Worm (Caenorhabditis elegans) whole organism, L1 larva: ENCODE data around the gene mlt-7.
A peak's percentile ranks its signal among the peaks of the same experiment; 100 is the strongest.

Source experiments
- C34B4.2 ChIP-seq: sonication (generic microtip); optimal IDR thresholded peaks from 2 replicates; lab custom pipeline; 2017; ENCODE audit warnings: mild to moderate bottlenecking, missing genetic modification characterization, missing compliant biosample characterization
- F16B12.6 ChIP-seq: fragments of 150-350 bp; optimal IDR thresholded peaks from 2 replicates; lab custom pipeline; 2014; ENCODE audit warnings: missing biosample characterization, missing genetic modification characterization
- Y116A8C.19 ChIP-seq: sonication (generic microtip); optimal IDR thresholded peaks from 2 replicates; lab custom pipeline; 2016; ENCODE audit warnings: missing compliant biosample characterization, missing genetic modification characterization, borderline replicate concordance
- aha-1 ChIP-seq: fragments of 150-350 bp; optimal IDR thresholded peaks from 2 replicates; lab custom pipeline; 2014; ENCODE audit warnings: missing biosample characterization, missing genetic modification characterization
- alr-1 ChIP-seq: fragments of 200-800 bp; sonication (Bioruptor generic); optimal IDR thresholded peaks from 2 replicates; lab custom pipeline; 2018; ENCODE audit warnings: borderline replicate concordance, mild to moderate bottlenecking, missing genetic modification characterization, missing compliant biosample characterization
- ama-1 ChIP-seq: fragments of 150-350 bp; optimal IDR thresholded peaks from 2 replicates; lab custom pipeline; 2014
- ceh-8 ChIP-seq: fragments of 200-800 bp; sonication (Bioruptor generic); optimal IDR thresholded peaks from 2 replicates; lab custom pipeline; 2018; ENCODE audit warnings: mild to moderate bottlenecking, missing genetic modification characterization, moderate library complexity, missing compliant biosample characterization
- ceh-82 ChIP-seq, 3 experiments: fragments of 150-350 bp in 1 of 3; sonication (generic microtip) in 2 of 3; optimal IDR thresholded peaks; 2 replicates each; lab custom pipeline; 2014 to 2017; ENCODE audit warnings: missing biosample characterization in 3 of 3, missing genetic modification characterization in 3 of 3
- ceh-90 ChIP-seq: sonication (generic microtip); optimal IDR thresholded peaks from 2 replicates; lab custom pipeline; 2016; ENCODE audit warnings: missing genetic modification characterization, missing compliant biosample characterization
- dpl-1 ChIP-seq, 3 experiments: fragments of 150-350 bp in 2 of 3; sonication (generic microtip) in 1 of 3; optimal IDR thresholded peaks; 2 replicates each; lab custom pipeline; 2014 to 2017; ENCODE audit warnings: missing biosample characterization in 3 of 3, missing genetic modification characterization in 3 of 3, missing genetic modification reagents in 3 of 3
- efl-1 ChIP-seq, 4 experiments: fragments of 150-350 bp; optimal IDR thresholded peaks in 3 of 4; peaks in 1 of 4; 1 replicate in 1 of 4; 2 replicates in 3 of 4; lab custom pipeline; 2014; ENCODE audit warnings: missing biosample characterization in 2 of 4, missing genetic modification characterization in 2 of 4, missing genetic modification reagents in 2 of 4
- elt-2 ChIP-seq: sonication (generic microtip); optimal IDR thresholded peaks from 2 replicates; lab custom pipeline; 2016; ENCODE audit warnings: missing genetic modification characterization, mild to moderate bottlenecking, inconsistent platforms, missing compliant biosample characterization, missing genetic modification reagents
- elt-3 ChIP-seq, 6 experiments: fragments of 150-350 bp in 1 of 6; sonication (generic microtip); optimal IDR thresholded peaks; 2 replicates each; lab custom pipeline; 2017 to 2018; ENCODE audit warnings: missing biosample characterization in 6 of 6, missing genetic modification characterization in 6 of 6, inconsistent platforms in 1 of 6
- fkh-8 ChIP-seq: sonication (generic microtip); optimal IDR thresholded peaks from 2 replicates; lab custom pipeline; 2016; ENCODE audit warnings: mild to moderate bottlenecking, missing genetic modification characterization, missing compliant biosample characterization
- grh-1 ChIP-seq: fragments of 200-800 bp; sonication (Bioruptor generic); IDR thresholded peaks from 2 replicates; pipeline ENCODE4 v1.3.6; 2022; ENCODE audit warnings: missing genetic modification reagents, missing genetic modification characterization, missing compliant biosample characterization
- isw-1 ChIP-seq: fragments of 200-800 bp; sonication (Bioruptor generic); IDR thresholded peaks from 2 replicates; pipeline ENCODE4 v1.3.6; 2022; ENCODE audit warnings: missing genetic modification characterization, missing compliant biosample characterization
- lin-14 ChIP-seq: fragments of 200-800 bp; sonication (Bioruptor generic); optimal IDR thresholded peaks from 2 replicates; lab custom pipeline; 2018; ENCODE audit warnings: mild to moderate bottlenecking, missing genetic modification characterization, moderate library complexity, missing compliant biosample characterization
- lin-35 ChIP-seq, 2 experiments: fragments of 150-350 bp; optimal IDR thresholded peaks; 2 replicates each; lab custom pipeline; 2014; ENCODE audit warnings: missing biosample characterization in 2 of 2, missing genetic modification characterization in 2 of 2, missing genetic modification reagents in 2 of 2
- lin-39 ChIP-seq: fragments of 150-350 bp; optimal IDR thresholded peaks from 2 replicates; lab custom pipeline; 2014; ENCODE audit warnings: missing biosample characterization, missing genetic modification reagents, missing genetic modification characterization
- lsy-2 ChIP-seq, 2 experiments: fragments of 150-350 bp; optimal IDR thresholded peaks; 2 replicates each; lab custom pipeline; 2014; ENCODE audit warnings: missing biosample characterization in 2 of 2, missing genetic modification characterization in 2 of 2
- mdl-1 ChIP-seq, 2 experiments: fragments of 150-350 bp; optimal IDR thresholded peaks; 2 replicates each; lab custom pipeline; 2014 to 2017; ENCODE audit warnings: missing biosample characterization in 2 of 2, missing genetic modification characterization in 2 of 2, inconsistent platforms in 1 of 2
- nhr-11 ChIP-seq: fragments of 150-350 bp; optimal IDR thresholded peaks from 2 replicates; lab custom pipeline; 2014; ENCODE audit warnings: missing biosample characterization, missing genetic modification characterization
- nhr-12 ChIP-seq: sonication (generic microtip); optimal IDR thresholded peaks from 2 replicates; lab custom pipeline; 2017; ENCODE audit warnings: missing biosample characterization, missing genetic modification characterization
- nhr-237 ChIP-seq: fragments of 150-350 bp; optimal IDR thresholded peaks from 2 replicates; lab custom pipeline; 2014; ENCODE audit warnings: missing biosample characterization, missing genetic modification characterization
- nhr-28 ChIP-seq: fragments of 150-350 bp; optimal IDR thresholded peaks from 2 replicates; lab custom pipeline; 2014; ENCODE audit warnings: missing biosample characterization, missing genetic modification characterization
- nhr-47 ChIP-seq: sonication (generic microtip); optimal IDR thresholded peaks from 2 replicates; lab custom pipeline; 2016; ENCODE audit warnings: mild to moderate bottlenecking, missing genetic modification characterization, moderate library complexity, missing compliant biosample characterization
- nhr-71 ChIP-seq: sonication (generic microtip); optimal IDR thresholded peaks from 2 replicates; lab custom pipeline; 2016; ENCODE audit warnings: mild to moderate bottlenecking, missing genetic modification characterization, moderate library complexity, missing compliant biosample characterization
- nhr-85 ChIP-seq: sonication (generic microtip); peaks from one replicate; lab custom pipeline; 2016; ENCODE audit warnings: missing genetic modification characterization, inconsistent platforms, missing compliant biosample characterization
- pag-3 ChIP-seq: sonication (generic microtip); optimal IDR thresholded peaks from 2 replicates; lab custom pipeline; 2017; ENCODE audit warnings: missing genetic modification characterization, mild to moderate bottlenecking, missing compliant biosample characterization, antibody characterized with exemption, borderline replicate concordance; ENCODE audit not compliant: insufficient read depth
- pax-3 ChIP-seq: fragments of 200-800 bp; sonication (Bioruptor generic); optimal IDR thresholded peaks from 2 replicates; lab custom pipeline; 2018; ENCODE audit warnings: mild to moderate bottlenecking, missing genetic modification characterization, moderate library complexity, missing compliant biosample characterization
- pqm-1 ChIP-seq: sonication (generic microtip); optimal IDR thresholded peaks from 3 replicates; lab custom pipeline; 2017; ENCODE audit warnings: missing biosample characterization, missing genetic modification characterization
- skn-1 ChIP-seq: fragments of 150-350 bp; optimal IDR thresholded peaks from 2 replicates; lab custom pipeline; 2014; ENCODE audit warnings: missing biosample characterization, missing genetic modification characterization
- snu-23 ChIP-seq: sonication (generic microtip); optimal IDR thresholded peaks from 2 replicates; lab custom pipeline; 2016; ENCODE audit warnings: missing genetic modification characterization, missing compliant biosample characterization
- sup-37 ChIP-seq: fragments of 200-800 bp; sonication (Bioruptor generic); optimal IDR thresholded peaks from 2 replicates; lab custom pipeline; 2018; ENCODE audit warnings: mild to moderate bottlenecking, missing genetic modification characterization, missing compliant biosample characterization
- unc-130 ChIP-seq: fragments of 150-350 bp; optimal IDR thresholded peaks from 2 replicates; lab custom pipeline; 2017; ENCODE audit warnings: missing biosample characterization, missing genetic modification characterization, inconsistent platforms
- unc-98 ChIP-seq: fragments of 200-800 bp; sonication (Bioruptor generic); IDR thresholded peaks from 2 replicates; pipeline ENCODE4 v1.3.6; 2022; ENCODE audit warnings: missing genetic modification characterization, missing compliant biosample characterization
- zip-4 ChIP-seq: fragments of 200-800 bp; sonication (Bioruptor generic); optimal IDR thresholded peaks from 2 replicates; lab custom pipeline; 2018; ENCODE audit warnings: mild to moderate bottlenecking, missing genetic modification characterization, moderate library complexity, missing compliant biosample characterization
- ztf-11 ChIP-seq, 2 experiments: sonication (generic microtip); optimal IDR thresholded peaks; 2 replicates each; lab custom pipeline; 2016 to 2017; ENCODE audit warnings: missing genetic modification characterization in 2 of 2, missing biosample characterization in 1 of 2, missing compliant biosample characterization in 1 of 2
- ztf-4 ChIP-seq: fragments of 150-350 bp; optimal IDR thresholded peaks from 2 replicates; lab custom pipeline; 2014; ENCODE audit warnings: missing biosample characterization, missing genetic modification characterization

The mlt-7 gene

DNA sequence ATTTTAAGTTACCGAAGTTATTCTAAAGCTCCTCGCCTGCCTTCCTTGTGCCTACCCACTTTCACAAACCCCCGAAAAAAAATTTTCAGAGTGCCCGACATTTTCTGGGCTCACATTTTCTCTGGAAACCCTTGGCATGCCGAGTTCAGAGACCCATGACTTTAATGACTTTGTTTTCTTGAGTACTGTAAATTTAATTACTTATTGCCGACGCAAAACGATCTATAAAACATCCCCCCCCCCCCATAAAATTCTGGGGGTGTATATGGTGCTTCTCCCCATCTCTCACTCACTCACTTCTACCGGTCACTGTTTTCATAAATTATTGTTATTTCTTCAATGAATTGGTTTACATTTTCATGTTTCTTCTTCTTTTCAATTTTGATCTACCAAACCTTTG is 24.9 kb upstream of the mlt-7 start, which contains the start of gene try-9:
TSS of gene try-9 (plus strand) at position 301 of the 400 bp plus-strand sequence.
- TF ChIP-seq Y116A8C.19 = no peak
- no peak for TF ChIP-seq pag-3
- no peak for TF ChIP-seq mdl-1 (tag; optimal IDR thresholded peaks at IDR 0.05; lab: Kevin White, UChicago)
- no peak for TF ChIP-seq nhr-237 (tag; lab: Kevin White, UChicago)
- TF ChIP-seq skn-1 (tag; lab: Kevin White, UChicago) = no peak
- no peak for TF ChIP-seq grh-1 (GFP tag; lab: Robert Waterston, UW)
- no peak for TF ChIP-seq alr-1 (tag; lab: Kevin White, UChicago)

DNA sequence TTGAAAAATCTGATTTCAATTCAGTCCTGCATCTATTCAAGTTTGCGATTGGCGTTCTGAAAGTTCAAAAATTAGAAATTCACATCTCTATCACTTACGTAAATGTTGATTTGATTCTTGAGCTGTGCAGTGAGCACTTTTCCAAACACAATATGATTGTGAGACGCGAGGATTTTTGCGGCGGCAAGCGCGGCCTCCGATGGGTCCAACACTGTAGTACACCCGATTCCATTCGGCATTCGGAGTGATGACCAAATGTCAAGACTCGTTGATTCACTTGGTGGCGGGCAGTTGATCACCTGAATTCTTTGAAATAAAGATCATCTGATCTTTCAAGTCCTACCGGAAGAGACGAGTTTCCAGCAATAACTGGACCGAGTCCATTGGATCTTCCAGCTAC is 23.1 kb upstream of the mlt-7 start:
- TF ChIP-seq nhr-28 (tag; lab: Kevin White, UChicago) (no peak), aha-1 (tag; lab: Kevin White, UChicago) (no peak), ztf-4 (no peak), ceh-8 (GFP tag; lab: Kevin White, UChicago) (no peak), ceh-90 (tag; lab: Kevin White, UChicago) (no peak), dpl-1 (GFP tag; optimal IDR thresholded peaks at IDR 0.05; lab: Kevin White, UChicago) (no peak), nhr-12 (tag; lab: Kevin White, UChicago) (no peak), zip-4 (no peak)

DNA sequence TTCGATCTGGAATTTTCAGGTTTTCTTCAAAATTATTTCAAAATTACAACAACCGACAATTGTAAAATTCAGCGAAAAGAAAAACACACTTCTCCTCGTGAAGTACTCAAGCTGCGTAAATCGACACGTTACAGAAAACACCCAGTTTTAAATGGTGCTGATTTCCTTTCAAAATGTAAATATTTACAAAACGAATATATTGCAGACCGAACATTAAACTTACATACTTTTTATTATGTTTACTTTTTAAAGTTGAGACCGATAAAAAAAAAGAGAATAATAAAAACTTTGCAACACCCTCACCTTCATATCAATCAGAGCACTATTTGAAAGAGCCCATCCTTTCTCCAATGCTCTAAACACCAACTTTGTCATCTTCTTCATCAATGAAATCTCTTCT is 22.0 kb upstream of the mlt-7 start:
- TF ChIP-seq aha-1 (tag; lab: Kevin White, UChicago) = no peak
- TF ChIP-seq F16B12.6 (tag; lab: Kevin White, UChicago) = no peak
- TF ChIP-seq isw-1 (GFP tag; lab: Robert Waterston, UW) = no peak
- no peak for TF ChIP-seq efl-1 (optimal IDR thresholded peaks at IDR 0.05; lab: Kevin White, UChicago)
- TF ChIP-seq efl-1 (GFP tag; optimal IDR thresholded peaks at IDR 0.05 in 1 of 2; lab: Kevin White, UChicago) = no peak
- no peak for TF ChIP-seq ztf-11 (tag; optimal IDR thresholded peaks at IDR 0.05; lab: Kevin White, UChicago)
- TF ChIP-seq pqm-1 (tag; lab: Kevin White, UChicago) = no peak
- TF ChIP-seq lin-35 (GFP tag; optimal IDR thresholded peaks at IDR 0.05; lab: Kevin White, UChicago) = no peak
- TF ChIP-seq ceh-82 (tag; optimal IDR thresholded peaks at IDR 0.05; lab: Kevin White, UChicago) = no peak
- TF ChIP-seq lin-39 (tag; lab: Kevin White, UChicago) = no peak
- TF ChIP-seq ceh-90 (tag; lab: Kevin White, UChicago) = no peak
- no peak for TF ChIP-seq lsy-2 (tag; optimal IDR thresholded peaks at IDR 0.05; lab: Kevin White, UChicago)
- no peak for TF ChIP-seq sup-37 (GFP tag; lab: Kevin White, UChicago)
- no peak for TF ChIP-seq fkh-8 (tag; lab: Kevin White, UChicago)
- no peak for TF ChIP-seq ama-1 (lab: Kevin White, UChicago)
- TF ChIP-seq C34B4.2 (tag; lab: Kevin White, UChicago) = no peak
- TF ChIP-seq snu-23 = no peak

DNA sequence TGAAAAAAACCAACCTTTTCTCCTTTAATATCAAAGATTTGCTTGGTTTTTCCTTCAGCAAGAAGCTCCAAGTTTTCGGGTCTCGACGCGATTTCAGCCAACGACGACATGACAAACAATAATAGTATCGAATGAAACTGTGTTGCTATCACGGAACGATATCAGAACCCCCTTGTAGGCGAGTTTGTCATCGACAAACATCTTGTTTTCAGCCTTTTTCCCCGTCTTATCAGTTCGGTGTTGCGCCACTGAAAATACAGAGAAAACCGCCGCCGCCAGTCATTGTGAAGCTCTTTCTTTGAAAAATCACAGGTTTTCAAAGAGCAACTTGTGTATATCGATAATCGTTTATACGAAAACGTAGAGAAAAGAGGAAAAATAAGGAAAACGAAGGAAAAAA is 20.4 kb upstream of the mlt-7 start, which contains the start of gene paic-1:
TSS of gene paic-1 (minus strand) at position 120 of the 400 bp plus-strand sequence.
- TF ChIP-seq unc-130 (tag; lab: Kevin White, UChicago) = no peak
- peak; percentile 28 for TF ChIP-seq nhr-47 (tag; lab: Kevin White, UChicago)
- TF ChIP-seq elt-3 (tag; optimal IDR thresholded peaks at IDR 0.05; lab: Kevin White, UChicago) = no peak
- TF ChIP-seq nhr-71 (tag; lab: Kevin White, UChicago) = peak; percentile 4
- no peak for TF ChIP-seq pax-3 (tag; lab: Kevin White, UChicago)
- peak; percentile 72 for TF ChIP-seq elt-2
- TF ChIP-seq nhr-28 (tag; lab: Kevin White, UChicago) = no peak
- TF ChIP-seq unc-98 (GFP tag; lab: Robert Waterston, UW) = no peak
- no peak for TF ChIP-seq nhr-85
- TF ChIP-seq ztf-4 = no peak
- TF ChIP-seq nhr-11 (tag; lab: Kevin White, UChicago) = no peak
- TF ChIP-seq ztf-11 (tag; optimal IDR thresholded peaks at IDR 0.05; lab: Kevin White, UChicago) = no peak
- no peak for TF ChIP-seq lin-14 (GFP tag; lab: Kevin White, UChicago)
